Worm (Caenorhabditis elegans) whole organism, late embryonic: ENCODE measurements around the gene Y38C1AA.1.
A peak's percentile ranks its signal among the peaks of the same experiment; 100 is the strongest.

Source experiments
- C08G9.2 ChIP-seq: sonication (generic microtip); optimal IDR thresholded peaks from 2 replicates; lab custom pipeline; 2016; ENCODE audit warnings: mild to moderate bottlenecking, missing genetic modification characterization, moderate library complexity, missing compliant biosample characterization
- C38D4.7 ChIP-seq: fragments of 200-800 bp; sonication (Bioruptor generic); optimal IDR thresholded peaks from 2 replicates; lab custom pipeline; 2018; ENCODE audit warnings: mild to moderate bottlenecking, missing genetic modification characterization, moderate library complexity, missing compliant biosample characterization
- K09A11.1 ChIP-seq: sonication (generic microtip); optimal IDR thresholded peaks from 2 replicates; lab custom pipeline; 2017; ENCODE audit warnings: antibody characterized with exemption, mild to moderate bottlenecking, missing genetic modification characterization, missing compliant biosample characterization; ENCODE audit not compliant: insufficient read depth
- T23F11.4 ChIP-seq: fragments of 200-800 bp; sonication (Bioruptor generic); optimal IDR thresholded peaks from 2 replicates; lab custom pipeline; 2018; ENCODE audit warnings: mild to moderate bottlenecking, missing genetic modification characterization, missing compliant biosample characterization
- Y22D7AL.16 ChIP-seq: sonication (generic microtip); optimal IDR thresholded peaks from 2 replicates; lab custom pipeline; 2016; ENCODE audit warnings: missing genetic modification characterization, missing compliant biosample characterization
- ahr-1 ChIP-seq: sonication (generic microtip); optimal IDR thresholded peaks from 2 replicates; lab custom pipeline; 2016; ENCODE audit warnings: missing genetic modification characterization, missing compliant biosample characterization
- ceh-14 ChIP-seq: sonication (generic microtip); optimal IDR thresholded peaks from 2 replicates; lab custom pipeline; 2016; ENCODE audit warnings: missing genotype, missing genetic modification characterization, missing compliant biosample characterization
- ceh-19 ChIP-seq: fragments of 200-800 bp; sonication (Bioruptor generic); optimal IDR thresholded peaks from 2 replicates; lab custom pipeline; 2018; ENCODE audit warnings: mild to moderate bottlenecking, missing genetic modification characterization, missing compliant biosample characterization
- ceh-2 ChIP-seq: sonication (generic microtip); optimal IDR thresholded peaks from 2 replicates; lab custom pipeline; 2016; ENCODE audit warnings: missing genotype, missing genetic modification characterization, missing compliant biosample characterization
- ceh-22 ChIP-seq: sonication (generic microtip); optimal IDR thresholded peaks from 2 replicates; lab custom pipeline; 2017; ENCODE audit warnings: missing biosample characterization, missing genetic modification characterization
- ceh-24 ChIP-seq: sonication (generic microtip); optimal IDR thresholded peaks from 2 replicates; lab custom pipeline; 2016; ENCODE audit warnings: mild to moderate bottlenecking, missing genetic modification characterization, missing compliant biosample characterization
- ceh-30 ChIP-seq: fragments of 150-350 bp; optimal IDR thresholded peaks from 2 replicates; lab custom pipeline; 2014; ENCODE audit warnings: missing biosample characterization, missing genetic modification characterization
- ceh-31 ChIP-seq: sonication (generic microtip); optimal IDR thresholded peaks from 2 replicates; lab custom pipeline; 2016; ENCODE audit warnings: missing genetic modification characterization, missing compliant biosample characterization
- ceh-34 ChIP-seq: sonication (generic microtip); optimal IDR thresholded peaks from 2 replicates; lab custom pipeline; 2016; ENCODE audit warnings: mild to moderate bottlenecking, missing genetic modification characterization, missing compliant biosample characterization
- dmd-4 ChIP-seq: sonication (generic microtip); optimal IDR thresholded peaks from 2 replicates; lab custom pipeline; 2016; ENCODE audit warnings: borderline replicate concordance, missing genetic modification characterization, missing compliant biosample characterization
- dve-1 ChIP-seq: sonication (generic microtip); optimal IDR thresholded peaks from 2 replicates; lab custom pipeline; 2017; ENCODE audit warnings: antibody characterized with exemption, mild to moderate bottlenecking, missing genetic modification characterization, missing compliant biosample characterization
- elt-2 ChIP-seq: sonication (generic microtip); optimal IDR thresholded peaks from 2 replicates; lab custom pipeline; 2016; ENCODE audit warnings: missing genetic modification reagents, missing genetic modification characterization, missing compliant biosample characterization
- eyg-1 ChIP-seq: sonication (generic microtip); optimal IDR thresholded peaks from 2 replicates; lab custom pipeline; 2016; ENCODE audit warnings: missing genotype, missing genetic modification characterization, missing compliant biosample characterization
- fax-1 ChIP-seq: sonication (generic microtip); optimal IDR thresholded peaks from 2 replicates; lab custom pipeline; 2016; ENCODE audit warnings: missing genotype, missing genetic modification characterization, missing compliant biosample characterization
- hlh-13 ChIP-seq: fragments of 200-800 bp; sonication (Bioruptor generic); optimal IDR thresholded peaks from 2 replicates; lab custom pipeline; 2018; ENCODE audit warnings: mild to moderate bottlenecking, missing genetic modification characterization, missing compliant biosample characterization
- hlh-15 ChIP-seq: sonication (generic microtip); optimal IDR thresholded peaks from 2 replicates; lab custom pipeline; 2016; ENCODE audit warnings: missing genetic modification characterization, missing compliant biosample characterization
- hlh-6 ChIP-seq: sonication (generic microtip); optimal IDR thresholded peaks from 2 replicates; lab custom pipeline; 2016; ENCODE audit warnings: missing genotype, missing genetic modification characterization, missing compliant biosample characterization
- hlh-8 ChIP-seq: sonication (generic microtip); optimal IDR thresholded peaks from 2 replicates; lab custom pipeline; 2016; ENCODE audit warnings: missing genotype, missing genetic modification characterization, missing compliant biosample characterization
- lim-6 ChIP-seq: sonication (generic microtip); optimal IDR thresholded peaks from 2 replicates; lab custom pipeline; 2016; ENCODE audit warnings: missing genetic modification characterization, missing compliant biosample characterization
- lin-11 ChIP-seq: fragments of 200-800 bp; sonication (Bioruptor generic); optimal IDR thresholded peaks from 2 replicates; lab custom pipeline; 2018; ENCODE audit warnings: mild to moderate bottlenecking, missing genetic modification characterization, missing compliant biosample characterization
- mec-3 ChIP-seq: sonication (generic microtip); optimal IDR thresholded peaks from 2 replicates; lab custom pipeline; 2016; ENCODE audit warnings: borderline replicate concordance, missing genetic modification characterization, missing compliant biosample characterization
- nfya-1 ChIP-seq: sonication (generic microtip); optimal IDR thresholded peaks from 2 replicates; lab custom pipeline; 2017; ENCODE audit warnings: missing genetic modification characterization, mild to moderate bottlenecking, missing compliant biosample characterization, antibody characterized with exemption, moderate library complexity
- nhr-11 ChIP-seq: fragments of 150-350 bp; optimal IDR thresholded peaks from 2 replicates; lab custom pipeline; 2014; ENCODE audit warnings: missing biosample characterization, missing genetic modification characterization
- odd-2 ChIP-seq: sonication (generic microtip); optimal IDR thresholded peaks from 2 replicates; lab custom pipeline; 2017; ENCODE audit warnings: antibody characterized with exemption, mild to moderate bottlenecking, missing genetic modification characterization, missing compliant biosample characterization
- pag-3 ChIP-seq: sonication (generic microtip); optimal IDR thresholded peaks from 2 replicates; lab custom pipeline; 2016; ENCODE audit warnings: missing compliant biosample characterization, missing genetic modification characterization, borderline replicate concordance
- pat-9 ChIP-seq: fragments of 200-800 bp; sonication (Bioruptor generic); optimal IDR thresholded peaks from 2 replicates; lab custom pipeline; 2018; ENCODE audit warnings: mild to moderate bottlenecking, missing genetic modification characterization, moderate library complexity, missing compliant biosample characterization
- pax-1 ChIP-seq: fragments of 150-350 bp; optimal IDR thresholded peaks from 2 replicates; lab custom pipeline; 2014; ENCODE audit warnings: missing biosample characterization, missing genetic modification characterization
- pha-2 ChIP-seq: sonication (generic microtip); optimal IDR thresholded peaks from 2 replicates; lab custom pipeline; 2017; ENCODE audit warnings: mild to moderate bottlenecking, missing genetic modification characterization, missing compliant biosample characterization
- pqm-1 ChIP-seq: sonication (generic microtip); optimal IDR thresholded peaks from 2 replicates; lab custom pipeline; 2016; ENCODE audit warnings: missing genetic modification characterization, missing compliant biosample characterization
- rnt-1 ChIP-seq: sonication (generic microtip); optimal IDR thresholded peaks from 2 replicates; lab custom pipeline; 2016; ENCODE audit warnings: missing genetic modification characterization, missing compliant biosample characterization
- sdc-2 ChIP-seq: sonication (generic microtip); optimal IDR thresholded peaks from 2 replicates; lab custom pipeline; 2016; ENCODE audit warnings: missing genotype, missing genetic modification characterization, missing compliant biosample characterization
- sox-4 ChIP-seq: sonication (generic microtip); optimal IDR thresholded peaks from 2 replicates; lab custom pipeline; 2017; ENCODE audit warnings: mild to moderate bottlenecking, missing genetic modification characterization, inconsistent platforms, missing compliant biosample characterization
- syd-9 ChIP-seq: sonication (generic microtip); optimal IDR thresholded peaks from 2 replicates; lab custom pipeline; 2016; ENCODE audit warnings: mild to moderate bottlenecking, missing genetic modification characterization, moderate library complexity, missing compliant biosample characterization
- tbx-2 ChIP-seq: sonication (generic microtip); optimal IDR thresholded peaks from 2 replicates; lab custom pipeline; 2016; ENCODE audit warnings: missing genetic modification characterization, missing compliant biosample characterization
- tbx-7 ChIP-seq: sonication (generic microtip); optimal IDR thresholded peaks from 2 replicates; lab custom pipeline; 2016; ENCODE audit warnings: missing genotype, missing genetic modification characterization, missing compliant biosample characterization
- unc-3 ChIP-seq, 2 experiments: fragments of 200-800 bp in 1 of 2; sonication (Bioruptor generic) in 1 of 2; sonication (generic microtip) in 1 of 2; conservative IDR thresholded peaks in 1 of 2; optimal IDR thresholded peaks in 1 of 2; 2 replicates each; pipeline versions ENCODE4 v1.3.6 to Lab custom; 2016 to 2022; ENCODE audit warnings: missing compliant biosample characterization in 2 of 2, missing genetic modification characterization in 2 of 2, missing genetic modification reagents in 1 of 2
- unc-55 ChIP-seq: sonication (generic microtip); optimal IDR thresholded peaks from 2 replicates; lab custom pipeline; 2017; ENCODE audit warnings: missing biosample characterization, missing genetic modification reagents, missing genetic modification characterization
- unc-86 ChIP-seq: sonication (generic microtip); optimal IDR thresholded peaks from 2 replicates; lab custom pipeline; 2016; ENCODE audit warnings: missing genetic modification characterization, missing compliant biosample characterization
- zip-5 ChIP-seq: sonication (generic microtip); optimal IDR thresholded peaks from 2 replicates; lab custom pipeline; 2016; ENCODE audit warnings: missing genetic modification characterization, missing compliant biosample characterization
- ztf-16 ChIP-seq: sonication (generic microtip); optimal IDR thresholded peaks from 2 replicates; lab custom pipeline; 2017; ENCODE audit warnings: missing genetic modification characterization, missing compliant biosample characterization

Y38C1AA.1 gene

ce11 chrIV:186110-186509, 21.9 kb upstream of the Y38C1AA.1 start (continued):
- no peak for TF ChIP-seq pax-1 (tag; lab: Kevin White, UChicago)
- TF ChIP-seq zip-5 = no peak
- peak; percentile 18 for TF ChIP-seq ceh-14
- peak; percentile 49 for TF ChIP-seq ceh-19 (GFP tag; lab: Kevin White, UChicago)
- no peak for TF ChIP-seq hlh-15
- no peak for TF ChIP-seq rnt-1 (tag; lab: Kevin White, UChicago)
- TF ChIP-seq, all 69 proteins: peak for 6

DNA sequence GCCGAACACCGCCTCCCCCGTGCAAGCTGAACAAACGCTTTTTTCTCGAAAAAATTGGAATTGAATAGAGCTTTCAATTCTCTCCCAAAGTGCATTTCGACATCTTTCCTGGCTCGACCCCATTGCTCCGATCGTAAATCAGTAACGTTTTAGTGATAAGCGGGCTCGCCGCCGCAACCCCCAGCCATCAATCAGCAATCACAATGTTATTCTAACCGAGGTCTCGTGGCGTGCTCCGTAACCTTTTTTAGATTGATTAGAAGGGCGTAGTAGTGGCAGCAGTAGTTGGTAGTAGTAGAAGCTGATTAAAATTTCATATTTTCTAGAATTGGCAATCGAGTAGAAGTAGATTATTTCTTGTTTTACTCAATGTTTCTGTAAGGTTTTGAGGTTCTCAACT, 20.6 kb upstream of the Y38C1AA.1 start:
- TF ChIP-seq pax-1 (tag; lab: Kevin White, UChicago) (no peak), pat-9 (no peak), ceh-30 (tag; lab: Kevin White, UChicago) (no peak), ceh-14 (peak; percentile 7)

DNA sequence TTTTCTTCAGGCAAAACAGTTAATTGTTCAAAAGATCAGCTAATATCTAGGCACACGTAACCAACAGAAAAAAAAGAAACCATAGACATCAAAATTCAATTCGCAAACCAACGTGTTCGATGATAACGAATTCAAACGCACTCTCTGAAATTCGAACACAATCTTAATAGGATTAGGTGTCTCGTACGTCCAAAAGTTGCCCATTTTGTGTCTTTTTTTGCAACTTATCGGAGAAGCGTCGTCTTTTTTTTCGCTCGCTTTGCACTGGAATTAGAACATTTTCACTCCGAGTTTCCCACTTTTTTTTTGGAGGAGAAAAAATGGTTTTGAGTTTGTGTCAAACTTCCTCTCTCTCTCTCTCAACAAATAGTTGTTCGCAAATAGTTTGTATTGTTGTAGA, 18.9 kb upstream of the Y38C1AA.1 start:
- no peak for TF ChIP-seq sdc-2
- TF ChIP-seq pha-2 (tag; lab: Kevin White, UChicago) = no peak
- TF ChIP-seq ceh-14 = no peak
- no peak for TF ChIP-seq fax-1
- no peak for TF ChIP-seq ztf-16 (tag; lab: Kevin White, UChicago)
- TF ChIP-seq T23F11.4 (GFP tag; lab: Kevin White, UChicago) = no peak
- TF ChIP-seq ceh-34 (tag; lab: Kevin White, UChicago) = no peak
- no peak for TF ChIP-seq tbx-2 (tag; lab: Kevin White, UChicago)

ce11 chrIV:192046-192445, 15.9 kb upstream of the Y38C1AA.1 start, which contains the start of gene Y38C1AA.12:
Gene Y38C1AA.12 (plus strand): TSS chrIV:192256.
- peak; percentile 57 for TF ChIP-seq unc-3 (GFP tag; conservative IDR thresholded peaks at IDR 0.05; lab: Robert Waterston, UW)
- TF ChIP-seq unc-3 (tag; optimal IDR thresholded peaks at IDR 0.05; lab: Kevin White, UChicago) = no peak
- TF ChIP-seq unc-86 = peak; percentile 41
- TF ChIP-seq hlh-8 (tag; lab: Kevin White, UChicago) = peak; percentile 91
- no peak for TF ChIP-seq odd-2 (tag; lab: Kevin White, UChicago)
- no peak for TF ChIP-seq C38D4.7
- peak; percentile 39 for TF ChIP-seq hlh-6
- peak; percentile 86 for TF ChIP-seq ceh-2
- TF ChIP-seq ceh-34 (tag; lab: Kevin White, UChicago) = peak; percentile 71
- TF ChIP-seq pag-3 (tag; lab: Kevin White, UChicago) = no peak
- TF ChIP-seq rnt-1 (tag; lab: Kevin White, UChicago) = peak; percentile 74
- no peak for TF ChIP-seq nhr-11
- TF ChIP-seq sox-4 (tag; lab: Kevin White, UChicago) = no peak
- TF ChIP-seq lim-6 = peak; percentile 58
- TF ChIP-seq mec-3 = peak; percentile 56
- no peak for TF ChIP-seq dmd-4 (tag; lab: Kevin White, UChicago)
- TF ChIP-seq eyg-1 (tag; lab: Kevin White, UChicago) = peak; percentile 53
- TF ChIP-seq ahr-1 (tag; lab: Kevin White, UChicago) = peak; percentile 65
- no peak for TF ChIP-seq ceh-22 (tag; lab: Kevin White, UChicago)
- TF ChIP-seq pha-2 (tag; lab: Kevin White, UChicago) = peak; percentile 65
- TF ChIP-seq elt-2 = peak; percentile 81
- peak; percentile 53 for TF ChIP-seq ztf-16 (tag; lab: Kevin White, UChicago)
- no peak for TF ChIP-seq dve-1
- peak; percentile 67 for TF ChIP-seq unc-55
- TF ChIP-seq sdc-2 = no peak
- no peak for TF ChIP-seq ceh-24
- TF ChIP-seq pat-9 = no peak
- TF ChIP-seq Y22D7AL.16 (tag; lab: Kevin White, UChicago) = no peak
- TF ChIP-seq tbx-2 (tag; lab: Kevin White, UChicago) = peak; percentile 90
- TF ChIP-seq syd-9 (tag; lab: Kevin White, UChicago) = no peak
- peak; percentile 65 for TF ChIP-seq ceh-14
- TF ChIP-seq C08G9.2 (tag; lab: Kevin White, UChicago) = peak; percentile 94
- peak; percentile 93 for TF ChIP-seq ceh-31
- TF ChIP-seq tbx-7 (tag; lab: Kevin White, UChicago) = peak; percentile 92
- TF ChIP-seq nfya-1 (tag; lab: Kevin White, UChicago) = peak; percentile 35
- peak; percentile 28 for TF ChIP-seq pqm-1
- no peak for TF ChIP-seq hlh-13 (GFP tag; lab: Kevin White, UChicago)
- TF ChIP-seq fax-1 = peak; percentile 74
- TF ChIP-seq lin-11 (tag; lab: Kevin White, UChicago) = no peak
- TF ChIP-seq K09A11.1 (tag; lab: Kevin White, UChicago) = no peak
- TF ChIP-seq pax-1 (tag; lab: Kevin White, UChicago) = no peak
